Worm (Caenorhabditis elegans) whole organism, midembryonic: ENCODE measurements around the gene set-13.

Experiments used
- T22C8.4 ChIP-seq: fragments of 200-800 bp; sonication (Bioruptor generic); IDR thresholded peaks from 2 replicates; pipeline ENCODE4 v1.3.6; 2022; ENCODE audit warnings: missing genetic modification characterization, missing compliant biosample characterization
- cog-1 ChIP-seq: sonication (generic microtip); optimal IDR thresholded peaks from 2 replicates; lab custom pipeline; 2016; ENCODE audit warnings: missing genetic modification characterization, missing compliant biosample characterization
- flt-1 ChIP-seq: fragments of 200-800 bp; sonication (Bioruptor generic); IDR thresholded peaks from 2 replicates; pipeline ENCODE4 v1.3.6; 2022; ENCODE audit warnings: missing genetic modification characterization, missing compliant biosample characterization
- klf-2 ChIP-seq: fragments of 200-800 bp; sonication (Bioruptor generic); conservative IDR thresholded peaks from 2 replicates; pipeline ENCODE4 v1.3.6; 2022; ENCODE audit warnings: missing genetic modification reagents, missing genetic modification characterization, missing compliant biosample characterization
- med-1 ChIP-seq: sonication (generic microtip); optimal IDR thresholded peaks from 2 replicates; lab custom pipeline; 2017; ENCODE audit warnings: missing genetic modification characterization, mild to moderate bottlenecking, missing compliant biosample characterization, antibody characterized with exemption, missing genetic modification reagents; ENCODE audit not compliant: insufficient read depth
- ref-1 ChIP-seq: fragments of 200-800 bp; sonication (Bioruptor generic); conservative IDR thresholded peaks from 2 replicates; pipeline ENCODE4 v1.3.6; 2022; ENCODE audit warnings: missing genetic modification reagents, missing genetic modification characterization, missing compliant biosample characterization
- tab-1 ChIP-seq: fragments of 200-800 bp; sonication (Bioruptor generic); IDR thresholded peaks from 2 replicates; pipeline ENCODE4 v1.3.6; 2022; ENCODE audit warnings: missing genetic modification characterization, missing compliant biosample characterization
- ztf-23 ChIP-seq: fragments of 200-800 bp; sonication (Bioruptor generic); IDR thresholded peaks from 2 replicates; pipeline ENCODE4 v1.3.6; 2022; ENCODE audit warnings: missing genetic modification reagents, missing genetic modification characterization, missing compliant biosample characterization
- ztf-29 ChIP-seq: fragments of 200-800 bp; sonication (Bioruptor generic); IDR thresholded peaks from 2 replicates; pipeline ENCODE4 v1.3.6; 2022; ENCODE audit warnings: missing genetic modification reagents, missing genetic modification characterization, missing compliant biosample characterization

set-13 gene

DNA sequence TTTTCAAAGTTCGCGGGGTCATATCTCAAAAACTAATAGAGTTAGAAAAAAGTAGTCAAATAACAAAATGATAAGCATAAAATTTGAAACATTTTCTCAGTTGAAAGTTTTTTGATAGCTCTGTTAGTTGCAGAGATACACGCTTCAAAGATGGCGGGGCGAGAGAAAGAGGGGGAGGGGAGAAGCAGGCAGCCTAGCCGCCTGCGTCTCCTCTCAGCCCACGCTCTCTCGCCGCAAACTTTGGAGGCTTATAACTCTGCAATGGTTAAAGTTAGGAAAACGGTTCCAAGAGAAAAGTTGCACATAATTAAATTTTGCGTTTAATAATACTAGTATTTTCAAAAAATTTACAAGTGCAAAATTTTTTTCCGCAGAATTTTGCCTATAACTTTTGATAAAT is 15.0 kb upstream of the set-13 start:
- TF ChIP-seq ztf-29 (GFP tag; lab: Robert Waterston, UW) (no peak), flt-1 (GFP tag; lab: Robert Waterston, UW) (no peak)

DNA sequence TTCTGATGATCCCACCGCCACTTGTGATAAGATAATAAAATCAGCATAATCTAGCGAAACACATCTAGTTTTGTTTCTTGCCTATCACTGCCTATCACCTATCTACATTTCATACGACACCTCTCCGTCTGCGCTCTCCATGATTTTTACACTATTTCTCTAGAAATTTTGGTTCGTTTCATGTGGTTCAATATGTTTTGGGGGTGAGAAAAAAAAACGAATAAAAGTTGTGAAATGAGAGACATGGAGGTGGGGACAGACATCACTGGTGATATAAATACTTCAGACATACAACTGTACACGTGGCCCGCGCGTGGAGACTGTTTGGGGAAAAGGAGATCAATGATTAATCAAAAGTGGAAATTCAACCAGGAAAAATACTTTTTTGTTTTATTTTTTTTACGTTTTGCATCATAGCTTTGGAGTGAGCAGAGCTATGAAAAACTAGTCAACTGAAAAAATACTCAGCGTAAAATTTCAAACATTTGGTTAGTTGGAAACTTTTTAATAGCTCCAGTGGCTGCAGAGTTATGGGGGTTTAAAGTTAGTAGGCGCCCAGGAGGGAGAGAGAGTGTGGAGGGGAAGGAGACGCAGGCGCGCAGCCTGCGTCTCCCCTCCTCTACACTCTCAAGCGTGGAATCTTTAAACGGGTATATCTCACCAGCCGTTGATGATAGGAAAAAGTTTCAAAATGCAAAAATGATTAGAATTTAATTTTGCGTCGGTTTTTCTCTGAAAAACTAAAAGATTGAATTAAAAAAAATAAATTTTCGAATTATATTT is 13.8 kb upstream of the set-13 start:
- no peak for TF ChIP-seq tab-1 (GFP tag; lab: Robert Waterston, UW)
- TF ChIP-seq flt-1 (GFP tag; lab: Robert Waterston, UW) = no peak
- TF ChIP-seq cog-1 (tag; lab: Kevin White, UChicago) = no peak
- no peak for TF ChIP-seq ref-1 (GFP tag; lab: Robert Waterston, UW)
- TF ChIP-seq T22C8.4 (GFP tag; lab: Robert Waterston, UW) = no peak
- TF ChIP-seq ztf-29 (GFP tag; lab: Robert Waterston, UW) = no peak

DNA sequence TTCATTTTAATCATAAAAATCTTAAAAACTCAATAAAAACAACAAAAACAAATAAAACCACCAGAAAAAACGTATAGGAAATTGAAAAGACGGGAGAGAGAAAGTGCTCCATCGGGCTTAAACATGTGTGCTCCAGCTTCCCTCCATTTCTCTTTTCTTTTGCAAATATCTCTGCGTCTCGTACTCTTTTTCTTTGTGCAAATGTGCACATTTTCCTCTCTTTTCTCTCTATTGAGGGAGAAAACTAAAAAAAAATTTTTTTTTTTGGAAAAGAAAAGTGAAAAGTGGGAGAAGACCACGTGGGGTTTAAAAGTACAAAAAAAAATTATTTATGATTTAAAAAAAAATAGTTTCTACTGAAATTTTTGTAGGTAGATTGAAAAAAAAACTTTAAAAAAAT is 12.5 kb upstream of the set-13 start:
- TF ChIP-seq flt-1 (GFP tag; lab: Robert Waterston, UW) = no peak
- no peak for TF ChIP-seq ztf-23 (GFP tag; lab: Robert Waterston, UW)
- TF ChIP-seq cog-1 (tag; lab: Kevin White, UChicago) = no peak
- no peak for TF ChIP-seq klf-2 (GFP tag; lab: Robert Waterston, UW)
- no peak for TF ChIP-seq ref-1 (GFP tag; lab: Robert Waterston, UW)
- TF ChIP-seq T22C8.4 (GFP tag; lab: Robert Waterston, UW) = no peak
- no peak for TF ChIP-seq ztf-29 (GFP tag; lab: Robert Waterston, UW)
- no peak for TF ChIP-seq med-1
- TF ChIP-seq tab-1 (GFP tag; lab: Robert Waterston, UW) = no peak

DNA sequence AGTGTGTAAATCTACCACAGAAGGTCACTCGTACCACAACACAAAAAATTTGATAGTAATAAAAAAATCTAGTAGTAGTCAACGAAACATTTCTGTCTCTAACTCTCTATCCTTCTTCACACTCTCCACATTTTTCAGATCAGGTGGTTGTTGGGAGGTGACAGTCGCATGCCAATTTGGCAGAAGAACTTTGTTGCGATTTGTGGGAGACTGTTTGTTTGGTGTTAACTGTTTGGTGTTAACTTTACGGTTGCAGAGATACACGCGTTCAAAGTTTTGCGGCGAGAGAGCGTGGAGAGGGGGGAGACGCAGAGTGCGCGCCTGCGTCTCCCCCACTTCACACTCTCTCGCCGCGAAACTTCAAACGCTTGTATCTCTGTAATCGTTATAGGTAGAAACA is 11.8 kb upstream of the set-13 start:
- no peak for TF ChIP-seq klf-2 (GFP tag; lab: Robert Waterston, UW)
- no peak for TF ChIP-seq ref-1 (GFP tag; lab: Robert Waterston, UW)

DNA sequence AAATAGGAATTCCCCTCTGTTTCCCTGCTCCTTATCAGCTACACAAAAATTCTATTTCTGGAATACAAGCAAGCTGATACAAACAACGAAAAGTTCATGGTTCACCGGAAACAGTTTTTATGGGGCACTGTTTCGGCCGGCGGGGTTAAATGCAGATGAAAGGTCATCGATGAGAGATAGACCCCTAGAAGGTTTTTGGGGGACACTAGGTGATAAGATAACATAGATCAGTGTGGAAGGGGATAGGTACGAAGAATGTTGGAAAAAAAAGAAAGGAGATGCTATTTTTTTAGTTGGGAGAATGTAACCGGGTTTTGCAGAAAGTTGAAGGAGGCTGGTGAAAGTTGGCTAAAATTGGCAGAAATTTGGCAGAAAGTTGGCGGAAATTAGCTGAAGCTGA is 11.2 kb upstream of the set-13 start:
- TF ChIP-seq cog-1 (tag; lab: Kevin White, UChicago) (no peak), T22C8.4 (GFP tag; lab: Robert Waterston, UW) (no peak), ref-1 (GFP tag; lab: Robert Waterston, UW) (no peak), tab-1 (GFP tag; lab: Robert Waterston, UW) (no peak), ztf-23 (GFP tag; lab: Robert Waterston, UW) (no peak), flt-1 (GFP tag; lab: Robert Waterston, UW) (no peak), klf-2 (GFP tag; lab: Robert Waterston, UW) (no peak), med-1 (no peak), ztf-29 (GFP tag; lab: Robert Waterston, UW) (no peak)

DNA sequence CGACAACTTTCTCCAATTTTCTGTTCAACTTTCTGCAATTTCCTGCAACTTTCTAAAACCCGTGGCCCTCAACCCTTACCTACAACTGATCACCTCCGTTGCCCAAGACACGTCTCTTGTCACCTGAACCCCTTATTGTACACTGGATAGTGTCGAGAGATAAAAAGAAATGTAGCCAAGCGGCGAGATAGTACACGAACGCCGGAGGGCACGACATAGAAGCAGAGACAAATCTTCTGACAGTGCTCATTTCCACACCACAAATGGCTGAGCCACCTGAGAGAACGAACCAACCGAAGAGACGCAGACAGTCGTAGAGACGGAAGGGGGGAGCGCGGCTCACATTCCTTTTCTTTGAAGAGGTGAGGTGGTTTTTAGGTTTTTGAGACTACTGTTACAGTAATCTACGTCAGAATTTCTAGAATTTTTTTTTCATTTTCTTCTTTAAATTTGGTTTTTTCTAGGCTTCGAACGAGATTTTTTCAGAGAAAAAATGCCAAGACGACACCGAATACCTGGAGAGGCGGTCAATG is 9.0 kb upstream of the set-13 start, which contains the start of gene K12H6.12:
K12H6.12 (plus strand) TSS at position 483 of the 533 bp plus-strand sequence.
- TF ChIP-seq ref-1 (GFP tag; lab: Robert Waterston, UW) = no peak
- no peak for TF ChIP-seq cog-1 (tag; lab: Kevin White, UChicago)

DNA sequence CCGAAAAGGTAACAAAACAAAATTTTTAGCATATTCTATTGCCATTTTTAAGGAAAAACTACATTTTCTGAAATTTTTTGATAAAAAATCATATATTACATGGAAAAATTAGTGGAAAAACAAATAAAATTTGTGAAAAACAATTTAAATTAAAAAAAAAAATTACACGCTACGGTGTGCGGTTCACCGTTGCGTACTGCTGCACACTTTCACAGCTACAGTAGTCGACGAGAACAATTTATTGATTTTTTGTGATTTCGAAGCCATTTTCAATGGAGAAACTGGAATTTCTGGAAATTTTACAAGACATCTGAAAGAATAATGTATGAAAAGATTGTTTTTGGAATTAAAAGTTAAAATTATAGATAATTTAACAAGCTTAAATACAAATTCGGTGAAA is 1.8 kb upstream of the set-13 start:
- no peak for TF ChIP-seq flt-1 (GFP tag; lab: Robert Waterston, UW)
- TF ChIP-seq cog-1 (tag; lab: Kevin White, UChicago) = no peak
- no peak for TF ChIP-seq med-1
- TF ChIP-seq klf-2 (GFP tag; lab: Robert Waterston, UW) = no peak
- TF ChIP-seq ztf-29 (GFP tag; lab: Robert Waterston, UW) = no peak

DNA sequence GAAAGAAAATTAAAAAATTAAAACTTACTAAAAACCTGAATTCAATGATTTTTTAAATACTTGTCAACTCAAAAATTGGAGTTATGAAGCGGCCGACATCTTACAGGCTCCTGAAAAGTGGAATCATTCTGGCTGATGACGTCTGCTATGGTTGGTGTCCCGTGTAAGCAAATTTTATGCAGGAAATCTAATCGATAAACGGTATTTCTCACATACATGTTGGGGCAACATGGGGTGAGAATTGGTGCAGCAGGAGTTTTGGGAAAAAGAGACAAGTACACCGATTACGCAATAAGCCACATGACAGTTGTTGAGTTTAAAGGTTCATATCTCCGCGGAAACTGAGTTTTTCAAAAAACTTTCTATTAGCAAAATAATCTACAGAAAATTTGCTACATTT is 1.3 kb upstream of the set-13 start, which contains the start of gene K12H6.2:
K12H6.2 (minus strand) TSS at position 101 of the 400 bp plus-strand sequence.
- TF ChIP-seq ref-1 (GFP tag; lab: Robert Waterston, UW) = no peak
- TF ChIP-seq med-1 = no peak
- no peak for TF ChIP-seq ztf-29 (GFP tag; lab: Robert Waterston, UW)
- no peak for TF ChIP-seq cog-1 (tag; lab: Kevin White, UChicago)
- no peak for TF ChIP-seq T22C8.4 (GFP tag; lab: Robert Waterston, UW)
- TF ChIP-seq tab-1 (GFP tag; lab: Robert Waterston, UW) = no peak
- no peak for TF ChIP-seq flt-1 (GFP tag; lab: Robert Waterston, UW)
- TF ChIP-seq ztf-23 (GFP tag; lab: Robert Waterston, UW) = no peak
- no peak for TF ChIP-seq klf-2 (GFP tag; lab: Robert Waterston, UW)

DNA sequence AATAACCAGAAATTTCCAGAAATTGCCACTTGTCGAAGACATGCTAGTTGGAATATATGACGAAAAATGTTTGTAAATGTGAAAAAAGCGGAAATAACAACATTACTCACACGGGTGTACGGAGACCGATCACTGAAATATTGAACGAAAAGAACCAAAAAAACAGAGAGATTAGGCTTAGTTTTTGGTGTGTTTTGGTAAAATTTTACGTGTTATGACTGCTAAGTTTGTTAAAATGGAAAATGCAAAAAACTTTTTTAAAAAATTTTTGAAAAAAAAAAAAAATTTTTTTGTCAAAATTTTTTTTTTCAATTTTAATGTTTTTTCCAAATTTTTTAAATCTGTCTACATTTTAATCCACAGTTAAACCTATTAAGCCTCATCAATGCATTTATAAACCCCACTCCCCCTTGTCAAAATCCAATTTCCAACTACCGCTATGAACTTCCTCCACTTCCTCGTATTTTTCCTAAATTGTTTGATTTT is 5.7 kb downstream of the set-13 start, which contains the start of the genes fut-4 and K12H6.10:
fut-4 (minus strand) TSS at position 101 of the 486 bp plus-strand sequence.
K12H6.10 (plus strand) TSS at position 436 of the 486 bp plus-strand sequence.
- TF ChIP-seq cog-1 (tag; lab: Kevin White, UChicago) = no peak
- TF ChIP-seq ztf-23 (GFP tag; lab: Robert Waterston, UW) = no peak
- TF ChIP-seq T22C8.4 (GFP tag; lab: Robert Waterston, UW) = no peak
- TF ChIP-seq flt-1 (GFP tag; lab: Robert Waterston, UW) = no peak
- no peak for TF ChIP-seq klf-2 (GFP tag; lab: Robert Waterston, UW)
- TF ChIP-seq ref-1 (GFP tag; lab: Robert Waterston, UW) = no peak
- no peak for TF ChIP-seq ztf-29 (GFP tag; lab: Robert Waterston, UW)
- no peak for TF ChIP-seq med-1
- no peak for TF ChIP-seq tab-1 (GFP tag; lab: Robert Waterston, UW)

DNA sequence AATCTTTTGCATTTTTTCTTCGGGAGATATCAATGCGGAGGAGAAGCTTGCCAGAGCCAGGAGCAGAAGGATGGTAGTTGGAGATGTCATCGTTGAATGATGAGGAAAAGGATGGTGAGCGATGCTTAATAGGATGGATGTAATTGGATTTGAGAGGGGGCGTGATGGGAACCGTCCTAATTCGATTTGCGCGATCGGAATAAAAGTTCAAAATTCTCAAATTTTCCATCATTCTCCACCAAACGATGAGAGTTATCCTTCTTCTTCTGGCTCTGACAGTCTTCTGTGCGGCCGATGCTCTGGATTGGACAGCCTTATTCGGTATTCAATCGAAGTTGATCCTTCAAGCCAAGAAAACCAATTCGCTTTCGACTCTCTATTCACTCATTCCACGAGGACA is 7.4 kb downstream of the set-13 start, which contains the start of the genes K12H6.4 and K12H6.9:
K12H6.4 (minus strand) TSS at position 101 of the 400 bp plus-strand sequence.
K12H6.9 (plus strand) TSS at position 236 of the 400 bp plus-strand sequence.
- no peak for TF ChIP-seq ztf-23 (GFP tag; lab: Robert Waterston, UW)
- no peak for TF ChIP-seq ref-1 (GFP tag; lab: Robert Waterston, UW)
- TF ChIP-seq ztf-29 (GFP tag; lab: Robert Waterston, UW) = no peak
- TF ChIP-seq cog-1 (tag; lab: Kevin White, UChicago) = no peak
- no peak for TF ChIP-seq klf-2 (GFP tag; lab: Robert Waterston, UW)
- TF ChIP-seq T22C8.4 (GFP tag; lab: Robert Waterston, UW) = no peak
- no peak for TF ChIP-seq flt-1 (GFP tag; lab: Robert Waterston, UW)
- TF ChIP-seq med-1 = no peak
- no peak for TF ChIP-seq tab-1 (GFP tag; lab: Robert Waterston, UW)
